Fruit fly (Drosophila melanogaster) whole organism, embryonic: ENCODE results near the gene sni.
A peak's percentile ranks its signal among the peaks of the same experiment; 100 is the strongest.

Experiments
- Atf3 ChIP-seq: fragments of 200-800 bp; sonication (Bioruptor generic); optimal IDR thresholded peaks from 3 replicates; lab custom pipeline; 2016; ENCODE audit warnings: missing biosample characterization, missing genetic modification characterization
- Bteb2 ChIP-seq: fragments of 200-800 bp; sonication (Bioruptor generic); optimal IDR thresholded peaks from 2 replicates; lab custom pipeline; 2016; ENCODE audit warnings: missing biosample characterization, missing genetic modification characterization
- CG10959 ChIP-seq: fragments of 200-800 bp; sonication (Bioruptor generic); IDR thresholded peaks from 2 replicates; pipeline ENCODE4 v1.3.6; 2022; ENCODE audit warnings: missing biosample characterization, missing genetic modification characterization
- CG12219 ChIP-seq: fragments of 200-800 bp; sonication (Bioruptor generic); optimal IDR thresholded peaks from 3 replicates; lab custom pipeline; 2018; ENCODE audit warnings: missing biosample characterization, mild to moderate bottlenecking, missing genetic modification characterization
- CG12769 ChIP-seq: fragments of 200-800 bp; sonication (Bioruptor generic); optimal IDR thresholded peaks from 2 replicates; lab custom pipeline; 2019; ENCODE audit warnings: missing biosample characterization, mild to moderate bottlenecking, missing genetic modification characterization, moderate library complexity
- CG14860 ChIP-seq: fragments of 200-800 bp; sonication (Bioruptor generic); IDR thresholded peaks from 3 replicates; pipeline ENCODE4 v1.3.6; 2022; ENCODE audit warnings: missing biosample characterization, missing genetic modification characterization; ENCODE audit not compliant: partially characterized antibody
- CG18011 ChIP-seq: fragments of 200-800 bp; sonication (Bioruptor generic); optimal IDR thresholded peaks from 2 replicates; lab custom pipeline; 2017; ENCODE audit warnings: missing biosample characterization, missing genetic modification characterization, mild to moderate bottlenecking, moderate library complexity, missing genotype
- CG2199 ChIP-seq: fragments of 200-800 bp; sonication (Bioruptor generic); IDR thresholded peaks from 3 replicates; pipeline ENCODE4 v1.3.6; 2022; ENCODE audit warnings: missing biosample characterization, missing genetic modification characterization
- CG34376 ChIP-seq: fragments of 200-800 bp; sonication (Bioruptor generic); optimal IDR thresholded peaks from 2 replicates; lab custom pipeline; 2018; ENCODE audit warnings: missing biosample characterization, mild to moderate bottlenecking, missing genetic modification characterization
- CG3726 ChIP-seq: fragments of 200-800 bp; sonication (Bioruptor generic); IDR thresholded peaks from 3 replicates; pipeline ENCODE4, ENCODE4 v1.3.6; 2022; ENCODE audit warnings: missing biosample characterization, missing genetic modification characterization
- CG4820 ChIP-seq: fragments of 200-800 bp; sonication (Bioruptor generic); optimal IDR thresholded peaks from 3 replicates; lab custom pipeline; 2016; ENCODE audit warnings: missing biosample characterization, missing genetic modification characterization
- CG6854 ChIP-seq: fragments of 200-800 bp; sonication (Bioruptor generic); optimal IDR thresholded peaks from 3 replicates; lab custom pipeline; 2017; ENCODE audit warnings: missing biosample characterization, mild to moderate bottlenecking, missing genetic modification characterization
- CG7271 ChIP-seq: fragments of 200-800 bp; sonication (Bioruptor generic); optimal IDR thresholded peaks from 2 replicates; lab custom pipeline; 2018; ENCODE audit warnings: missing biosample characterization, mild to moderate bottlenecking, missing genetic modification characterization, moderate library complexity
- CG7745 ChIP-seq: fragments of 200-800 bp; sonication (Bioruptor generic); optimal IDR thresholded peaks from 2 replicates; lab custom pipeline; 2018; ENCODE audit warnings: missing biosample characterization, mild to moderate bottlenecking, missing genetic modification characterization, moderate library complexity
- CG7928 ChIP-seq: fragments of 200-800 bp; sonication (Bioruptor generic); optimal IDR thresholded peaks from 2 replicates; lab custom pipeline; 2017; ENCODE audit warnings: missing biosample characterization, mild to moderate bottlenecking, missing genetic modification characterization
- CG8290 ChIP-seq, 3 experiments: fragments of 200-800 bp; sonication (Bioruptor generic); optimal IDR thresholded peaks; 2 replicates each; lab custom pipeline; 2016 to 2019; ENCODE audit warnings: missing biosample characterization in 3 of 3, missing genetic modification characterization in 3 of 3, mild to moderate bottlenecking in 2 of 3, moderate library complexity in 1 of 3
- CG9437 ChIP-seq: fragments of 200-800 bp; sonication (Bioruptor generic); optimal IDR thresholded peaks from 2 replicates; lab custom pipeline; 2018; ENCODE audit warnings: missing biosample characterization, mild to moderate bottlenecking, missing genetic modification characterization
- CG9876 ChIP-seq: fragments of 200-800 bp; sonication (Bioruptor generic); optimal IDR thresholded peaks from 2 replicates; lab custom pipeline; 2016; ENCODE audit warnings: missing biosample characterization, missing genetic modification characterization
- Camta ChIP-seq: fragments of 200-800 bp; sonication (Bioruptor generic); optimal IDR thresholded peaks from 2 replicates; lab custom pipeline; 2016; ENCODE audit warnings: missing biosample characterization, missing genetic modification characterization
- D ChIP-seq, 2 experiments: fragments of 200-800 bp in 1 of 2; fragments of >200 bp in 1 of 2; sonication (Bioruptor generic) in 1 of 2; optimal IDR thresholded peaks; 2 replicates in 1 of 2; 3 replicates in 1 of 2; lab custom pipeline; 2017; ENCODE audit warnings: mild to moderate bottlenecking in 1 of 2, missing biosample characterization in 1 of 2, missing genetic modification characterization in 1 of 2, missing genetic modification reagents in 1 of 2
- Doc3 ChIP-seq: fragments of 200-800 bp; sonication (Bioruptor generic); IDR thresholded peaks from 3 replicates; pipeline ENCODE4 v1.3.6; 2022; ENCODE audit warnings: missing biosample characterization, missing genetic modification characterization; ENCODE audit not compliant: partially characterized antibody
- E2f1 ChIP-seq: fragments of 200-800 bp; sonication (Bioruptor generic); IDR thresholded peaks from 2 replicates; pipeline ENCODE4 v1.3.6; 2022; ENCODE audit warnings: missing biosample characterization, missing genetic modification characterization
- Gug ChIP-seq: fragments of 200-800 bp; sonication (Bioruptor generic); IDR thresholded peaks from 4 replicates; pipeline ENCODE4 v1.3.6; 2022; ENCODE audit warnings: missing biosample characterization, missing genetic modification characterization
- MESR4 ChIP-seq: fragments of 200-800 bp; sonication (Bioruptor generic); optimal IDR thresholded peaks from 2 replicates; lab custom pipeline; 2018; ENCODE audit warnings: missing biosample characterization, mild to moderate bottlenecking, missing genetic modification characterization, moderate library complexity
- Med ChIP-seq: fragments of 200-800 bp; sonication (Bioruptor generic); peaks from one replicate; lab custom pipeline; 2016; ENCODE audit warnings: missing biosample characterization, missing genetic modification characterization, mild to moderate bottlenecking, inconsistent platforms, moderate library complexity
- Oli ChIP-seq: fragments of 200-800 bp; sonication (Bioruptor generic); optimal IDR thresholded peaks from 2 replicates; lab custom pipeline; 2018; ENCODE audit warnings: missing biosample characterization, mild to moderate bottlenecking, missing genetic modification characterization, moderate library complexity
- Sin3A ChIP-seq: fragments of >200 bp; optimal IDR thresholded peaks from 2 replicates; lab custom pipeline; 2018
- Stat92E ChIP-seq, 3 experiments: fragments of >200 bp in 2 of 3; fragments of 200-800 bp in 1 of 3; sonication (Bioruptor generic) in 1 of 3; optimal IDR thresholded peaks; 2 replicates each; lab custom pipeline; 2017 to 2019; ENCODE audit warnings: missing biosample characterization in 3 of 3, missing genetic modification characterization in 3 of 3, mild to moderate bottlenecking in 1 of 3, moderate library complexity in 1 of 3
- ab ChIP-seq: fragments of 200-800 bp; sonication (Bioruptor generic); optimal IDR thresholded peaks from 2 replicates; lab custom pipeline; 2016; ENCODE audit warnings: missing biosample characterization, missing genetic modification characterization
- abd-A ChIP-seq: fragments of 200-800 bp; sonication (Bioruptor generic); optimal IDR thresholded peaks from 3 replicates; lab custom pipeline; 2019; ENCODE audit warnings: missing biosample characterization, mild to moderate bottlenecking, missing genetic modification characterization, moderate library complexity
- bsh ChIP-seq, 2 experiments: fragments of 200-800 bp; sonication (Bioruptor generic); optimal IDR thresholded peaks; 2 replicates each; lab custom pipeline; 2017 to 2018; ENCODE audit warnings: mild to moderate bottlenecking in 2 of 2, missing biosample characterization in 2 of 2, missing genetic modification characterization in 2 of 2, moderate library complexity in 1 of 2
- crol ChIP-seq: fragments of 200-800 bp; sonication (Bioruptor generic); IDR thresholded peaks from 2 replicates; pipeline ENCODE4 v1.3.6; 2022; ENCODE audit warnings: missing biosample characterization, missing genetic modification characterization
- crp ChIP-seq, 2 experiments: fragments of 200-800 bp; sonication (Bioruptor generic); optimal IDR thresholded peaks; 2 replicates in 1 of 2; 3 replicates in 1 of 2; lab custom pipeline; 2017; ENCODE audit warnings: missing biosample characterization in 2 of 2, missing genetic modification characterization in 2 of 2, mild to moderate bottlenecking in 1 of 2, moderate library complexity in 1 of 2
- cwo ChIP-seq: fragments of 200-800 bp; sonication (Bioruptor generic); optimal IDR thresholded peaks from 3 replicates; lab custom pipeline; 2017; ENCODE audit warnings: missing biosample characterization, missing genetic modification characterization, mild to moderate bottlenecking, moderate library complexity, missing genetic modification reagents
- danr ChIP-seq: fragments of 200-800 bp; sonication (Bioruptor generic); IDR thresholded peaks from 2 replicates; pipeline ENCODE4 v1.3.6; 2022; ENCODE audit warnings: missing biosample characterization, missing genetic modification characterization
- ems ChIP-seq: fragments of 200-800 bp; sonication (Bioruptor generic); optimal IDR thresholded peaks from 3 replicates; lab custom pipeline; 2016; ENCODE audit warnings: missing biosample characterization, missing genetic modification characterization
- grn ChIP-seq: fragments of 200-800 bp; sonication (Bioruptor generic); optimal IDR thresholded peaks from 3 replicates; lab custom pipeline; 2017; ENCODE audit warnings: missing biosample characterization, missing genetic modification characterization
- hb ChIP-seq: fragments of 200-800 bp; sonication (Bioruptor generic); IDR thresholded peaks from 3 replicates; pipeline ENCODE4 v1.3.6; 2022; ENCODE audit warnings: missing biosample characterization, missing genetic modification characterization; ENCODE audit not compliant: partially characterized antibody
- hkb ChIP-seq, 2 experiments: fragments of 200-800 bp in 1 of 2; fragments of >200 bp in 1 of 2; sonication (Bioruptor generic) in 1 of 2; IDR thresholded peaks in 1 of 2; optimal IDR thresholded peaks in 1 of 2; 2 replicates each; pipeline versions ENCODE4 v1.3.6 to Lab custom; 2017 to 2022; ENCODE audit warnings: missing biosample characterization in 1 of 2, missing genetic modification characterization in 1 of 2
- kah ChIP-seq: fragments of 200-800 bp; sonication (Bioruptor generic); optimal IDR thresholded peaks from 2 replicates; lab custom pipeline; 2018; ENCODE audit warnings: missing biosample characterization, mild to moderate bottlenecking, missing genetic modification characterization
- mirr ChIP-seq: fragments of 200-800 bp; sonication (Bioruptor generic); optimal IDR thresholded peaks from 3 replicates; lab custom pipeline; 2018; ENCODE audit warnings: missing biosample characterization, mild to moderate bottlenecking, missing genetic modification characterization
- p53 ChIP-seq: fragments of 200-800 bp; sonication (Bioruptor generic); optimal IDR thresholded peaks from 2 replicates; lab custom pipeline; 2016; ENCODE audit warnings: missing biosample characterization, missing genetic modification characterization
- psq ChIP-seq: fragments of 200-800 bp; sonication (Bioruptor generic); optimal IDR thresholded peaks from 2 replicates; lab custom pipeline; 2017; ENCODE audit warnings: missing biosample characterization, missing genetic modification characterization
- pzg ChIP-seq: fragments of 200-800 bp; sonication (Bioruptor generic); optimal IDR thresholded peaks from 3 replicates; lab custom pipeline; 2018; ENCODE audit warnings: missing biosample characterization, mild to moderate bottlenecking, missing genetic modification characterization, moderate library complexity
- salm ChIP-seq: fragments of 200-800 bp; sonication (Bioruptor generic); optimal IDR thresholded peaks from 2 replicates; lab custom pipeline; 2018; ENCODE audit warnings: missing biosample characterization, mild to moderate bottlenecking, missing genetic modification characterization
- sisA ChIP-seq: fragments of 200-800 bp; sonication (Bioruptor generic); IDR thresholded peaks from 2 replicates; pipeline ENCODE4 v1.3.6; 2022; ENCODE audit warnings: missing biosample characterization, missing genetic modification characterization
- tll ChIP-seq, 2 experiments: fragments of 200-800 bp in 1 of 2; fragments of >200 bp in 1 of 2; sonication (Bioruptor generic) in 1 of 2; optimal IDR thresholded peaks; 2 replicates each; lab custom pipeline; 2017 to 2019; ENCODE audit warnings: missing biosample characterization in 2 of 2, missing genetic modification characterization in 2 of 2, mild to moderate bottlenecking in 1 of 2, moderate library complexity in 1 of 2
- unc-4 ChIP-seq: fragments of 200-800 bp; sonication (Bioruptor generic); IDR thresholded peaks from 2 replicates; pipeline ENCODE4 v1.3.6; 2022; ENCODE audit warnings: missing biosample characterization, missing genetic modification characterization; ENCODE audit not compliant: partially characterized antibody
- yki ChIP-seq: fragments of >200 bp; optimal IDR thresholded peaks from 3 replicates; lab custom pipeline; 2018
- zfh1 ChIP-seq: fragments of 200-800 bp; sonication (Bioruptor generic); IDR thresholded peaks from 3 replicates; pipeline ENCODE4 v1.3.6; 2022; ENCODE audit warnings: missing biosample characterization, missing genetic modification characterization

Gene sni

dm6 chrX:8240431-8240830 lies 3.4 kb downstream of the sni start, which contains the start of gene CG2147 (continued):
- TF ChIP-seq hkb (optimal IDR thresholded peaks at IDR 0.05; lab: Kevin White, UChicago): no peak
- TF ChIP-seq hkb (GFP tag; IDR thresholded peaks at IDR 0.05; lab: Robert Waterston, UW): no peak
- no peak for TF ChIP-seq CG9876 (GFP tag; lab: Kevin White, UChicago)
- no peak for TF ChIP-seq CG3726 (GFP tag; lab: Robert Waterston, UW)
- TF ChIP-seq Doc3 (GFP tag; lab: Robert Waterston, UW): peak; percentile 68
- no peak for TF ChIP-seq kah (GFP tag; lab: Kevin White, UChicago)
- TF ChIP-seq Stat92E (GFP tag; optimal IDR thresholded peaks at IDR 0.05; lab: Kevin White, UChicago): no peak
- no peak for TF ChIP-seq Atf3 (GFP tag; lab: Kevin White, UChicago)
- no peak for TF ChIP-seq crp (GFP tag; optimal IDR thresholded peaks at IDR 0.05; lab: Kevin White, UChicago)
- no peak for TF ChIP-seq CG18011 (GFP tag; lab: Kevin White, UChicago)
- TF ChIP-seq mirr (GFP tag; lab: Kevin White, UChicago): no peak
- no peak for TF ChIP-seq CG6854 (GFP tag; lab: Kevin White, UChicago)
- TF ChIP-seq E2f1 (GFP tag; lab: Robert Waterston, UW): no peak
- no peak for TF ChIP-seq CG9437 (GFP tag; lab: Kevin White, UChicago)
- TF ChIP-seq abd-A (tag; lab: Kevin White, UChicago): no peak
- no peak for TF ChIP-seq CG7271 (tag; lab: Kevin White, UChicago)
- no peak for TF ChIP-seq Camta (GFP tag; lab: Kevin White, UChicago)
- no peak for TF ChIP-seq cwo (GFP tag; lab: Kevin White, UChicago)
- no peak for TF ChIP-seq bsh (GFP tag; optimal IDR thresholded peaks at IDR 0.05; lab: Kevin White, UChicago)
- TF ChIP-seq MESR4: peak; percentile 5
- no peak for TF ChIP-seq D (optimal IDR thresholded peaks at IDR 0.05; lab: Kevin White, UChicago)
- no peak for TF ChIP-seq D (GFP tag; optimal IDR thresholded peaks at IDR 0.05; lab: Kevin White, UChicago)
- no peak for TF ChIP-seq sisA (GFP tag; lab: Robert Waterston, UW)
- no peak for TF ChIP-seq salm
- TF ChIP-seq CG2199 (GFP tag; lab: Robert Waterston, UW): no peak
- no peak for TF ChIP-seq Bteb2 (GFP tag; lab: Kevin White, UChicago)
- TF ChIP-seq unc-4 (GFP tag; lab: Robert Waterston, UW): peak; percentile 89
- no peak for TF ChIP-seq CG12769 (tag; lab: Kevin White, UChicago)
- TF ChIP-seq Gug: no peak
- no peak for TF ChIP-seq Oli (tag; lab: Kevin White, UChicago)
- TF ChIP-seq CG8290 (GFP tag; optimal IDR thresholded peaks at IDR 0.05; lab: Kevin White, UChicago): no peak
- no peak for TF ChIP-seq CG8290 (tag; optimal IDR thresholded peaks at IDR 0.05; lab: Kevin White, UChicago)
- TF ChIP-seq yki: no peak
- no peak for TF ChIP-seq CG10959 (GFP tag; lab: Robert Waterston, UW)
- TF ChIP-seq pzg: peak; percentile 42
- TF ChIP-seq grn (GFP tag; lab: Kevin White, UChicago): no peak
- TF ChIP-seq Med (GFP tag; lab: Kevin White, UChicago): peak; percentile 55
- no peak for TF ChIP-seq CG34376 (GFP tag; lab: Kevin White, UChicago)
- no peak for TF ChIP-seq crol (GFP tag; lab: Robert Waterston, UW)
- TF ChIP-seq ab: no peak
- TF ChIP-seq danr (GFP tag; lab: Robert Waterston, UW): no peak
- TF ChIP-seq CG14860 (GFP tag; lab: Robert Waterston, UW): peak; percentile 74
- no peak for TF ChIP-seq CG7745 (tag; lab: Kevin White, UChicago)
- no peak for TF ChIP-seq Sin3A (lab: Kevin White, UChicago)
- no peak for TF ChIP-seq psq (GFP tag; lab: Kevin White, UChicago)
- no peak for TF ChIP-seq tll (GFP tag; optimal IDR thresholded peaks at IDR 0.05; lab: Kevin White, UChicago)
- TF ChIP-seq CG12219 (GFP tag; lab: Kevin White, UChicago): no peak
- TF ChIP-seq CG7928: no peak
- TF ChIP-seq ems (GFP tag; lab: Kevin White, UChicago): no peak
- peak; percentile 75 for TF ChIP-seq hb
- TF ChIP-seq p53 (GFP tag; lab: Kevin White, UChicago): no peak
- TF ChIP-seq CG4820 (GFP tag; lab: Kevin White, UChicago): no peak
- TF ChIP-seq zfh1 (GFP tag; lab: Robert Waterston, UW): no peak
